Fruit fly (Drosophila melanogaster) whole organism, prepupa: ENCODE data around the gene CG45413.

Experiments used
- CG10631 ChIP-seq: fragments of 200-800 bp; sonication (Bioruptor generic); optimal IDR thresholded peaks from 2 replicates; lab custom pipeline; 2016; ENCODE audit warnings: missing biosample characterization, missing genetic modification characterization
- CG6808 ChIP-seq: fragments of 200-800 bp; sonication (Bioruptor generic); optimal IDR thresholded peaks from 3 replicates; lab custom pipeline; 2017; ENCODE audit warnings: missing biosample characterization, missing genetic modification characterization, mild to moderate bottlenecking, moderate library complexity, missing genetic modification reagents
- CG6854 ChIP-seq: fragments of 200-800 bp; sonication (Bioruptor generic); optimal IDR thresholded peaks from 2 replicates; lab custom pipeline; 2017; ENCODE audit warnings: missing biosample characterization, mild to moderate bottlenecking, missing genetic modification characterization
- CG8319 ChIP-seq: fragments of 200-800 bp; sonication (Bioruptor generic); optimal IDR thresholded peaks from 3 replicates; lab custom pipeline; 2016; ENCODE audit warnings: missing biosample characterization, missing genetic modification characterization
- Hr39 ChIP-seq: fragments of 200-800 bp; sonication (Bioruptor generic); optimal IDR thresholded peaks from 2 replicates; lab custom pipeline; 2016; ENCODE audit warnings: missing biosample characterization, missing genetic modification characterization
- Hr4 ChIP-seq: fragments of 200-800 bp; sonication (Bioruptor generic); optimal IDR thresholded peaks from 3 replicates; lab custom pipeline; 2016; ENCODE audit warnings: missing biosample characterization, missing genetic modification characterization

DNA sequence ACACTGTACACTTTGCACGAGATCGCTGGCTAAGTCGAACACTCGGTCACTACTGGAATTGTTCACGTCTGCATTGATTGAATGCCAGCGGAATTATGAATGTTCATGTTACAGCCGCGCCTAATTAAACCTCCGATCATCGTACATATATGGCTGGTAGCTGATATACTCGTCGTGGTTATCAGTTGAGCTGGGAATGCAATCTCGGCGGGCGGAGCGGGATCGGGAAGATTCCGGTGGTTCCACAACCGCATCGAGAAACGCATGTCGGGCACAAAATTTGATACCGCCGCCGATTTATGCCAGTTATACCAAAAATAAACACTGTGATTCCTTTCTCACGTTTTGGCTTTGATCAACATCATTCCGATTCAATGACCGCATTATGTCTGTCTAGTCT is 17.0 kb downstream of the CG45413 start, which contains the start of gene Prat2:
- TF ChIP-seq CG8319 (GFP tag; lab: Kevin White, UChicago) (no peak), CG6808 (GFP tag; lab: Kevin White, UChicago) (no peak), Hr39 (GFP tag; lab: Kevin White, UChicago) (no peak), CG10631 (GFP tag; lab: Kevin White, UChicago) (no peak), Hr4 (GFP tag; lab: Kevin White, UChicago) (no peak), CG6854 (GFP tag; lab: Kevin White, UChicago) (no peak)
